Worm (Caenorhabditis elegans) whole organism, L4 larva: Measurements from ENCODE around the gene T20D4.11.

Experiments
- F26F4.8 ChIP-seq: fragments of 200-800 bp; sonication (Bioruptor generic); conservative IDR thresholded peaks from 2 replicates; pipeline ENCODE4 v1.3.6; 2022; ENCODE audit warnings: missing genetic modification characterization, missing compliant biosample characterization
- F37D6.2 ChIP-seq: sonication (generic microtip); optimal IDR thresholded peaks from 2 replicates; lab custom pipeline; 2016; ENCODE audit warnings: mild to moderate bottlenecking, missing genetic modification characterization, missing compliant biosample characterization
- T20F7.1 ChIP-seq: fragments of 200-800 bp; sonication (Bioruptor generic); optimal IDR thresholded peaks from 2 replicates; lab custom pipeline; 2018; ENCODE audit warnings: mild to moderate bottlenecking, missing genetic modification characterization, missing compliant biosample characterization
- Y48G9A.11 ChIP-seq: fragments of 200-800 bp; sonication (Bioruptor generic); IDR thresholded peaks from 2 replicates; pipeline ENCODE4 v1.3.6; 2022; ENCODE audit warnings: missing genetic modification reagents, missing genetic modification characterization, missing compliant biosample characterization
- Y5F2A.4 ChIP-seq: fragments of 200-800 bp; sonication (Bioruptor generic); optimal IDR thresholded peaks from 2 replicates; lab custom pipeline; 2018; ENCODE audit warnings: mild to moderate bottlenecking, missing genetic modification characterization, missing compliant biosample characterization
- Y75B8A.6 ChIP-seq: fragments of 200-800 bp; sonication (Bioruptor generic); IDR thresholded peaks from 2 replicates; pipeline ENCODE4 v1.3.6; 2022; ENCODE audit warnings: missing genetic modification reagents, missing genetic modification characterization, missing compliant biosample characterization
- ZK337.2 ChIP-seq: fragments of 200-800 bp; sonication (Bioruptor generic); IDR thresholded peaks from 2 replicates; pipeline ENCODE4 v1.3.6; 2022; ENCODE audit warnings: missing genetic modification reagents, missing genetic modification characterization, missing compliant biosample characterization
- aly-2 ChIP-seq: sonication (generic microtip); optimal IDR thresholded peaks from 2 replicates; lab custom pipeline; 2018; ENCODE audit warnings: missing biosample characterization, missing genetic modification characterization
- ama-1 ChIP-seq: fragments of 150-350 bp; optimal IDR thresholded peaks from 2 replicates; lab custom pipeline; 2014; ENCODE audit warnings: inconsistent platforms, mixed read lengths
- daf-16 ChIP-seq, 3 experiments: sonication (generic microtip); optimal IDR thresholded peaks; 2 replicates each; lab custom pipeline; 2016 to 2017; ENCODE audit warnings: missing genetic modification characterization in 3 of 3, missing genetic modification reagents in 3 of 3, mild to moderate bottlenecking in 2 of 3, missing compliant biosample characterization in 2 of 3, missing biosample characterization in 1 of 3, moderate library complexity in 1 of 3
- dmd-6 ChIP-seq: fragments of 200-800 bp; sonication (Bioruptor generic); IDR thresholded peaks from 2 replicates; pipeline ENCODE4 v1.3.6; 2022; ENCODE audit warnings: missing genetic modification reagents, missing genetic modification characterization, missing compliant biosample characterization
- duxl-1 ChIP-seq: sonication (generic microtip); optimal IDR thresholded peaks from 2 replicates; lab custom pipeline; 2016; ENCODE audit warnings: mild to moderate bottlenecking, missing genetic modification characterization, moderate library complexity, missing compliant biosample characterization; ENCODE audit not compliant: poor library complexity
- egl-43 ChIP-seq: fragments of 200-800 bp; sonication (Bioruptor generic); IDR thresholded peaks from 2 replicates; pipeline ENCODE4 v1.3.6; 2022; ENCODE audit warnings: missing genetic modification reagents, missing genetic modification characterization, missing compliant biosample characterization
- hlh-11 ChIP-seq: fragments of 200-800 bp; sonication (Bioruptor generic); optimal IDR thresholded peaks from 2 replicates; lab custom pipeline; 2018; ENCODE audit warnings: mild to moderate bottlenecking, missing genetic modification characterization, missing compliant biosample characterization
- hmg-1.1 ChIP-seq: fragments of 200-800 bp; sonication (Bioruptor generic); IDR thresholded peaks from 2 replicates; pipeline ENCODE4 v1.3.6; 2022; ENCODE audit warnings: missing genetic modification reagents, missing genetic modification characterization, missing compliant biosample characterization
- jun-1 ChIP-seq: fragments of 150-350 bp; optimal IDR thresholded peaks from 2 replicates; lab custom pipeline; 2014; ENCODE audit warnings: missing biosample characterization, missing genetic modification reagents, missing genetic modification characterization
- lin-1 ChIP-seq: fragments of 200-800 bp; sonication (Bioruptor generic); IDR thresholded peaks from 2 replicates; pipeline ENCODE4 v1.3.6; 2022; ENCODE audit warnings: missing genetic modification reagents, missing genetic modification characterization, missing compliant biosample characterization
- lin-13 ChIP-seq: fragments of 150-350 bp; optimal IDR thresholded peaks from 2 replicates; lab custom pipeline; 2014; ENCODE audit warnings: missing biosample characterization, missing genetic modification reagents, missing genetic modification characterization
- lin-15B ChIP-seq: fragments of 150-350 bp; sonication (generic microtip); optimal IDR thresholded peaks from 3 replicates; lab custom pipeline; 2014; ENCODE audit warnings: missing biosample characterization, missing genetic modification characterization
- lin-39 ChIP-seq: fragments of 150-350 bp; optimal IDR thresholded peaks from 2 replicates; lab custom pipeline; 2014; ENCODE audit warnings: missing biosample characterization, missing genetic modification reagents, missing genetic modification characterization
- lsy-2 ChIP-seq, 2 experiments: fragments of 150-350 bp in 1 of 2; sonication (generic microtip) in 1 of 2; optimal IDR thresholded peaks; 2 replicates each; lab custom pipeline; 2014 to 2017; ENCODE audit warnings: missing biosample characterization in 2 of 2, missing genetic modification characterization in 2 of 2
- mes-2 ChIP-seq: sonication (generic microtip); optimal IDR thresholded peaks from 2 replicates; lab custom pipeline; 2016; ENCODE audit warnings: missing genotype, mild to moderate bottlenecking, missing genetic modification characterization, missing compliant biosample characterization; ENCODE audit not compliant: poor library complexity, severe bottlenecking
- mxl-2 ChIP-seq: fragments of 200-800 bp; sonication (Bioruptor generic); conservative IDR thresholded peaks from 2 replicates; pipeline ENCODE4 v1.3.6; 2022; ENCODE audit warnings: missing genetic modification reagents, missing genetic modification characterization, missing compliant biosample characterization
- mxl-3 ChIP-seq: fragments of 200-800 bp; sonication (Bioruptor generic); optimal IDR thresholded peaks from 2 replicates; lab custom pipeline; 2018; ENCODE audit warnings: mild to moderate bottlenecking, missing genetic modification characterization, missing compliant biosample characterization
- nhr-102 ChIP-seq: sonication (generic microtip); optimal IDR thresholded peaks from 2 replicates; lab custom pipeline; 2016; ENCODE audit warnings: mild to moderate bottlenecking, missing genetic modification characterization, moderate library complexity, missing compliant biosample characterization
- nhr-111 ChIP-seq: fragments of 200-800 bp; sonication (Bioruptor generic); optimal IDR thresholded peaks from 2 replicates; lab custom pipeline; 2018; ENCODE audit warnings: mild to moderate bottlenecking, missing genetic modification characterization, missing compliant biosample characterization
- nhr-237 ChIP-seq: sonication (generic microtip); optimal IDR thresholded peaks from 2 replicates; lab custom pipeline; 2017; ENCODE audit warnings: missing biosample characterization, missing genetic modification characterization
- nhr-25 ChIP-seq: sonication (generic microtip); optimal IDR thresholded peaks from 2 replicates; lab custom pipeline; 2017; ENCODE audit warnings: missing genetic modification characterization, mild to moderate bottlenecking, missing compliant biosample characterization, antibody characterized with exemption, moderate library complexity, borderline replicate concordance; ENCODE audit not compliant: insufficient read depth
- nhr-28 ChIP-seq: fragments of 150-350 bp; optimal IDR thresholded peaks from 2 replicates; lab custom pipeline; 2014; ENCODE audit warnings: missing biosample characterization, missing genetic modification characterization
- nhr-41 ChIP-seq: fragments of 200-800 bp; sonication (Bioruptor generic); IDR thresholded peaks from 2 replicates; pipeline ENCODE4 v1.3.6; 2022; ENCODE audit warnings: missing genetic modification reagents, missing genetic modification characterization, missing compliant biosample characterization
- nhr-42 ChIP-seq: fragments of 200-800 bp; sonication (Bioruptor generic); IDR thresholded peaks from 2 replicates; pipeline ENCODE4 v1.3.6; 2022; ENCODE audit warnings: missing genetic modification characterization, missing compliant biosample characterization
- nhr-6 ChIP-seq: fragments of 150-350 bp; optimal IDR thresholded peaks from 2 replicates; lab custom pipeline; 2014; ENCODE audit warnings: missing biosample characterization, missing genetic modification characterization
- nhr-76 ChIP-seq: fragments of 150-350 bp; optimal IDR thresholded peaks from 2 replicates; lab custom pipeline; 2014; ENCODE audit warnings: missing biosample characterization, missing genetic modification characterization
- pha-4 ChIP-seq, 2 experiments: fragments of 150-350 bp in 1 of 2; fragments of 200-800 bp in 1 of 2; sonication (Bioruptor generic) in 1 of 2; IDR thresholded peaks in 1 of 2; optimal IDR thresholded peaks in 1 of 2; 2 replicates each; pipeline versions ENCODE4 v1.3.6 to Lab custom; 2014 to 2022; ENCODE audit warnings: missing genetic modification characterization in 2 of 2, missing genetic modification reagents in 2 of 2, missing biosample characterization in 1 of 2, missing compliant biosample characterization in 1 of 2
- pqm-1 ChIP-seq: sonication (generic microtip); optimal IDR thresholded peaks from 2 replicates; lab custom pipeline; 2017; ENCODE audit warnings: missing biosample characterization, missing genetic modification characterization
- spr-1 ChIP-seq: sonication (generic microtip); optimal IDR thresholded peaks from 2 replicates; lab custom pipeline; 2016; ENCODE audit warnings: mild to moderate bottlenecking, missing genetic modification characterization, missing compliant biosample characterization
- tra-1 ChIP-seq: fragments of 200-800 bp; sonication (Bioruptor generic); IDR thresholded peaks from 2 replicates; pipeline ENCODE4 v1.3.6; 2022; ENCODE audit warnings: missing genetic modification reagents, missing genetic modification characterization, missing compliant biosample characterization
- unc-130 ChIP-seq: sonication (generic microtip); optimal IDR thresholded peaks from 2 replicates; lab custom pipeline; 2016; ENCODE audit warnings: missing genetic modification reagents, missing genetic modification characterization, missing compliant biosample characterization
- unc-62 ChIP-seq, 3 experiments: fragments of 150-350 bp in 1 of 3; sonication (generic microtip); optimal IDR thresholded peaks in 2 of 3; peaks in 1 of 3; 1 replicate in 1 of 3; 2 replicates in 2 of 3; lab custom pipeline; 2014 to 2017; ENCODE audit warnings: missing biosample characterization in 3 of 3, missing genetic modification characterization in 3 of 3, missing genetic modification reagents in 3 of 3, missing genotype in 1 of 3
- vab-7 ChIP-seq: fragments of 200-800 bp; sonication (Bioruptor generic); IDR thresholded peaks from 2 replicates; pipeline ENCODE4 v1.3.6; 2022; ENCODE audit warnings: missing genetic modification reagents, missing genetic modification characterization, missing compliant biosample characterization
- zfp-2 ChIP-seq: sonication (generic microtip); optimal IDR thresholded peaks from 2 replicates; lab custom pipeline; 2016; ENCODE audit warnings: mild to moderate bottlenecking, missing genetic modification characterization, missing compliant biosample characterization
- zfp-3 ChIP-seq: fragments of 200-800 bp; sonication (Bioruptor generic); conservative IDR thresholded peaks from 2 replicates; pipeline ENCODE4 v1.3.6; 2022; ENCODE audit warnings: missing genetic modification reagents, missing genetic modification characterization, missing compliant biosample characterization
- zip-11 ChIP-seq: fragments of 200-800 bp; sonication (Bioruptor generic); IDR thresholded peaks from 2 replicates; pipeline ENCODE4 v1.3.6; 2022; ENCODE audit warnings: missing genetic modification characterization, missing compliant biosample characterization
- zip-2 ChIP-seq: fragments of 150-350 bp; optimal IDR thresholded peaks from 2 replicates; lab custom pipeline; 2014; ENCODE audit warnings: missing biosample characterization, missing genetic modification characterization
- ztf-11 ChIP-seq: fragments of 150-350 bp; optimal IDR thresholded peaks from 2 replicates; lab custom pipeline; 2014; ENCODE audit warnings: missing biosample characterization, missing genetic modification characterization

Gene T20D4.11

DNA sequence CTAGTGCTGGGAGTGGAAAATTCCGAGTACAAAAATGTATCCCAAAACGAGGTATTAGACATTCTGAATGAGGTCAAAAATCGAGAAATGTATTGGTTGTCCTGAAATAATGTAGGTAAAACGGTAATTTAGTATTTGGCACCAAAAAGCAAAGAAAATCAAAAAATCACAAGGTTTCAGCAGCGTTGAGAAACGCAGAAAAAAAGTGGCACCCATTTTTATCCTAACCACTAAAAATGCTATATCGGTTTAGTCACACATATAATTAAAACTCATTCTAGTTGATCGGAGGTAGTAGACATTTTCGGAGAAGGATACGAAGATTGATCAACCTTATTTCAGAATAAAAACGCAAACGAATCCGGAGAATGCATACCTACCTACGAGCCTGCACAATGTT, 25.8 kb upstream of the T20D4.11 start, which contains the start of gene srx-121:
srx-121 (minus strand) TSS at position 101 of the 400 bp plus-strand sequence.
- no peak for TF ChIP-seq unc-130 (GFP tag; lab: Kevin White, UChicago)
- TF ChIP-seq spr-1 (tag; lab: Kevin White, UChicago): no peak
- no peak for TF ChIP-seq dmd-6 (GFP tag; lab: Robert Waterston, UW)
- TF ChIP-seq jun-1 (tag; lab: Kevin White, UChicago): no peak
- TF ChIP-seq unc-62 (GFP tag; optimal IDR thresholded peaks at IDR 0.05 in 1 of 2; lab: Kevin White, UChicago): no peak
- TF ChIP-seq unc-62 (tag; optimal IDR thresholded peaks at IDR 0.05; lab: Kevin White, UChicago): no peak
- TF ChIP-seq mxl-3 (GFP tag; lab: Kevin White, UChicago): no peak
- no peak for TF ChIP-seq duxl-1
- no peak for TF ChIP-seq zip-2 (tag; lab: Kevin White, UChicago)
- no peak for TF ChIP-seq pqm-1 (tag; lab: Kevin White, UChicago)
- TF ChIP-seq zfp-3 (GFP tag; lab: Robert Waterston, UW): no peak
- TF ChIP-seq aly-2 (tag; lab: Kevin White, UChicago): no peak
- no peak for TF ChIP-seq nhr-237 (tag; lab: Kevin White, UChicago)
- TF ChIP-seq hmg-1.1 (GFP tag; lab: Robert Waterston, UW): no peak
- no peak for TF ChIP-seq lin-15B (tag; lab: Kevin White, UChicago)
- TF ChIP-seq, all 104 proteins: peak for 0

DNA sequence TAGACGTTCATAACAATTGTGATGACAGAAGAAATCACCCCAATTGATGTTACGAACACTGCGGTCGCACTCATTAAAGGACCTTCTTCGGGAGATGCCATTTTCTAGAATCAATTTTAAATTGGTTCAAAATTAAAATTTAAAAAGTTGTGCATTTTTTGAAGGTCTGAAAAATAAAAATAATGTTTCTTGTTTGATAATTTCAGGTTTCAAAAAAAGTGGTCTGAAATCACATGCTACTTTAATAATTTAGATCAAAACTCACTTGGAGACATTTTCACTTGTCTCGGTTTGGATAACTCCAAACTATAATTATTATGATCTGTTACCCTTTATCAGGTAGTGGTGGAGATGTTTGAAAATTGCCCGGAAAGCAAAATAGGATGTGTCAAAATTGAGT, 21.5 kb upstream of the T20D4.11 start, which contains the start of gene srbc-2:
srbc-2 (minus strand) TSS at position 101 of the 400 bp plus-strand sequence.
- TF ChIP-seq ztf-11 (no peak), nhr-28 (tag; lab: Kevin White, UChicago) (no peak), ZK337.2 (GFP tag; lab: Robert Waterston, UW) (no peak), egl-43 (GFP tag; lab: Robert Waterston, UW) (no peak), dmd-6 (GFP tag; lab: Robert Waterston, UW) (no peak), vab-7 (GFP tag; lab: Robert Waterston, UW) (no peak), Y5F2A.4 (no peak), unc-130 (GFP tag; lab: Kevin White, UChicago) (no peak), lsy-2 (tag; optimal IDR thresholded peaks at IDR 0.05; lab: Kevin White, UChicago) (no peak), mxl-3 (GFP tag; lab: Kevin White, UChicago) (no peak), nhr-111 (GFP tag; lab: Kevin White, UChicago) (no peak), F37D6.2 (no peak), zfp-2 (tag; lab: Kevin White, UChicago) (no peak)

DNA sequence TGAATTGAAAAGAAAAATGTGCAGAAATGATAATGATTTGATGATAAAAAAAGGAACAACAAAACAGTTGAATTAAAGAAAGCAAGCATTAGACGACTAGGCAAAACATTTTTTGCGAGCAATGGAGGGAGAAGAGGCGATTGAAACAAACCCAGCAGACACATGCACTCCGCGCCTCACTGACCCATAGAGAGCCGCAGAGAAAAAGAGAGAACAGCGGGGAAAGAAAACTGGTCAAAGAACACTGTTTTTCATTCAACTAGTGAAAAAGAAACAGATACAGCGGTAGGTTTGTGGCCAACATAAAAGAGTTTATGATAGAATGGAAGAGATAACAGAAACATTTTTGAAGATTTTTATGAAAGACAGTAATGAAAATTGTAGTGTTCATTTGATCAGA, 10.2 kb upstream of the T20D4.11 start:
- no peak for TF ChIP-seq Y48G9A.11 (GFP tag; lab: Robert Waterston, UW)
- TF ChIP-seq T20F7.1 (GFP tag; lab: Kevin White, UChicago): no peak
- peak; percentile 25; the same call in 1 of the 2 replicates for TF ChIP-seq lin-1
- no peak for TF ChIP-seq pha-4 (GFP tag; IDR thresholded peaks at IDR 0.05; lab: Robert Waterston, UW)
- peak; percentile 40 for TF ChIP-seq pha-4 (tag; optimal IDR thresholded peaks at IDR 0.05; lab: Kevin White, UChicago)
- TF ChIP-seq lin-13 (GFP tag; lab: Kevin White, UChicago): no peak
- TF ChIP-seq mxl-3 (GFP tag; lab: Kevin White, UChicago): peak; percentile 59
- peak in 1 of 2 experiments; percentile 36 for TF ChIP-seq daf-16 (GFP tag; optimal IDR thresholded peaks at IDR 0.05; lab: Kevin White, UChicago)
- TF ChIP-seq daf-16 (tag; optimal IDR thresholded peaks at IDR 0.05; lab: Kevin White, UChicago): peak; percentile 63
- no peak for TF ChIP-seq zip-11 (GFP tag; lab: Robert Waterston, UW)
- TF ChIP-seq mxl-2 (GFP tag; lab: Robert Waterston, UW): no peak
- TF ChIP-seq unc-62 (GFP tag; optimal IDR thresholded peaks at IDR 0.05 in 1 of 2; lab: Kevin White, UChicago): no peak
- no peak for TF ChIP-seq unc-62 (tag; optimal IDR thresholded peaks at IDR 0.05; lab: Kevin White, UChicago)
- no peak for TF ChIP-seq nhr-42
- no peak for TF ChIP-seq F26F4.8
- no peak for TF ChIP-seq Y75B8A.6 (GFP tag; lab: Robert Waterston, UW)
- no peak for TF ChIP-seq nhr-76
- TF ChIP-seq lin-39 (tag; lab: Kevin White, UChicago): no peak
- no peak for TF ChIP-seq nhr-102 (tag; lab: Kevin White, UChicago)
- TF ChIP-seq pqm-1 (tag; lab: Kevin White, UChicago): peak; percentile 1
- TF ChIP-seq duxl-1: peak; percentile 21
- peak; percentile 40 for TF ChIP-seq mes-2
- no peak for TF ChIP-seq nhr-41
- TF ChIP-seq tra-1 (GFP tag; lab: Robert Waterston, UW): no peak
- TF ChIP-seq nhr-6 (tag; lab: Kevin White, UChicago): no peak
- TF ChIP-seq nhr-25 (tag; lab: Kevin White, UChicago): no peak
- TF ChIP-seq hlh-11 (tag; lab: Kevin White, UChicago): peak; percentile 82
- no peak for TF ChIP-seq zfp-2 (tag; lab: Kevin White, UChicago)
- no peak for TF ChIP-seq ama-1 (lab: Kevin White, UChicago)
